Fruit fly (Drosophila melanogaster) whole organism, embryonic: ENCODE measurements around the gene CG11436.

Experiments used
- CG10565 ChIP-seq: fragments of 200-800 bp; sonication (Bioruptor generic); optimal IDR thresholded peaks from 3 replicates; lab custom pipeline; 2016; ENCODE audit warnings: missing biosample characterization, mild to moderate bottlenecking, missing genetic modification characterization
- CG13123 ChIP-seq: fragments of 200-800 bp; sonication (Bioruptor generic); optimal IDR thresholded peaks from 2 replicates; lab custom pipeline; 2016; ENCODE audit warnings: missing biosample characterization, missing genetic modification characterization
- CG14965 ChIP-seq: fragments of 200-800 bp; sonication (Bioruptor generic); optimal IDR thresholded peaks from 2 replicates; lab custom pipeline; 2016; ENCODE audit warnings: missing biosample characterization, missing genetic modification characterization, borderline replicate concordance
- CG15269 ChIP-seq: fragments of 200-800 bp; sonication (Bioruptor generic); optimal IDR thresholded peaks from 2 replicates; lab custom pipeline; 2018; ENCODE audit warnings: missing biosample characterization, mild to moderate bottlenecking, missing genetic modification characterization, moderate library complexity
- CG15696 ChIP-seq: fragments of 200-800 bp; sonication (Bioruptor generic); optimal IDR thresholded peaks from 2 replicates; lab custom pipeline; 2019; ENCODE audit warnings: missing biosample characterization, mild to moderate bottlenecking, missing genetic modification characterization, moderate library complexity
- CG16779 ChIP-seq: fragments of 200-800 bp; sonication (Bioruptor generic); IDR thresholded peaks from 2 replicates; pipeline ENCODE4 v1.3.6; 2022; ENCODE audit warnings: missing biosample characterization, missing genetic modification characterization
- CG17359 ChIP-seq: fragments of 200-800 bp; sonication (Bioruptor generic); optimal IDR thresholded peaks from 3 replicates; lab custom pipeline; 2018; ENCODE audit warnings: missing biosample characterization, mild to moderate bottlenecking, missing genetic modification characterization, moderate library complexity
- CG17568 ChIP-seq: fragments of 200-800 bp; sonication (Bioruptor generic); optimal IDR thresholded peaks from 2 replicates; lab custom pipeline; 2018; ENCODE audit warnings: missing biosample characterization, mild to moderate bottlenecking, missing genetic modification characterization, moderate library complexity
- CG1792 ChIP-seq: fragments of 200-800 bp; sonication (Bioruptor generic); optimal IDR thresholded peaks from 2 replicates; lab custom pipeline; 2016; ENCODE audit warnings: missing biosample characterization, missing genetic modification characterization
- CG18599 ChIP-seq: fragments of 200-800 bp; sonication (Bioruptor generic); optimal IDR thresholded peaks from 3 replicates; lab custom pipeline; 2017; ENCODE audit warnings: missing biosample characterization, missing genetic modification characterization, mild to moderate bottlenecking, moderate library complexity, missing genetic modification reagents
- CG2116 ChIP-seq: fragments of 200-800 bp; sonication (Bioruptor generic); optimal IDR thresholded peaks from 3 replicates; lab custom pipeline; 2018; ENCODE audit warnings: missing biosample characterization, mild to moderate bottlenecking, missing genetic modification characterization
- CG2202 ChIP-seq: fragments of 200-800 bp; sonication (Bioruptor generic); optimal IDR thresholded peaks from 2 replicates; lab custom pipeline; 2018; ENCODE audit warnings: missing biosample characterization, mild to moderate bottlenecking, missing genetic modification characterization
- CG31388 ChIP-seq: fragments of 200-800 bp; sonication (Bioruptor generic); optimal IDR thresholded peaks from 2 replicates; lab custom pipeline; 2016; ENCODE audit warnings: missing biosample characterization, missing genetic modification characterization
- CG31441 ChIP-seq: fragments of 200-800 bp; sonication (Bioruptor generic); IDR thresholded peaks from 2 replicates; pipeline ENCODE4 v1.3.6; 2022; ENCODE audit warnings: missing biosample characterization, missing genetic modification characterization
- CG6254 ChIP-seq: fragments of 200-800 bp; sonication (Bioruptor generic); optimal IDR thresholded peaks from 3 replicates; lab custom pipeline; 2017; ENCODE audit warnings: mild to moderate bottlenecking, missing biosample characterization, missing genetic modification reagents, missing genetic modification characterization
- CG6272 ChIP-seq: fragments of 200-800 bp; sonication (Bioruptor generic); IDR thresholded peaks from 2 replicates; pipeline ENCODE4 v1.3.6; 2022; ENCODE audit warnings: missing biosample characterization, missing genetic modification characterization
- CG7556 ChIP-seq: fragments of 200-800 bp; sonication (Bioruptor generic); optimal IDR thresholded peaks from 2 replicates; lab custom pipeline; 2017; ENCODE audit warnings: missing biosample characterization, mild to moderate bottlenecking, missing genetic modification characterization
- CG8290 ChIP-seq, 3 experiments: fragments of 200-800 bp; sonication (Bioruptor generic); optimal IDR thresholded peaks; 2 replicates each; lab custom pipeline; 2016 to 2019; ENCODE audit warnings: missing biosample characterization in 3 of 3, missing genetic modification characterization in 3 of 3, mild to moderate bottlenecking in 2 of 3, moderate library complexity in 1 of 3
- CG9932 ChIP-seq: fragments of 200-800 bp; sonication (Bioruptor generic); IDR thresholded peaks from 2 replicates; pipeline ENCODE4 v1.3.6; 2022; ENCODE audit warnings: missing biosample characterization, missing genetic modification characterization
- E2f1 ChIP-seq: fragments of 200-800 bp; sonication (Bioruptor generic); IDR thresholded peaks from 2 replicates; pipeline ENCODE4 v1.3.6; 2022; ENCODE audit warnings: missing biosample characterization, missing genetic modification characterization
- Kr ChIP-seq: fragments of 200-800 bp; sonication (Bioruptor generic); optimal IDR thresholded peaks from 2 replicates; lab custom pipeline; 2017; ENCODE audit warnings: missing biosample characterization, mild to moderate bottlenecking, missing genetic modification characterization
- Mad ChIP-seq: fragments of 200-800 bp; sonication (Bioruptor generic); optimal IDR thresholded peaks from 2 replicates; lab custom pipeline; 2016; ENCODE audit warnings: missing biosample characterization, missing genetic modification characterization
- Nf-YB ChIP-seq: fragments of 200-800 bp; sonication (Bioruptor generic); optimal IDR thresholded peaks from 3 replicates; lab custom pipeline; 2019; ENCODE audit warnings: missing biosample characterization, mild to moderate bottlenecking, missing genetic modification characterization, moderate library complexity
- Oaz ChIP-seq: fragments of 200-800 bp; sonication (Bioruptor generic); IDR thresholded peaks from 2 replicates; pipeline ENCODE4 v1.3.6; 2022; ENCODE audit warnings: missing biosample characterization, missing genetic modification characterization
- Optix ChIP-seq: fragments of 200-800 bp; sonication (Bioruptor generic); IDR thresholded peaks from 3 replicates; pipeline ENCODE4 v1.3.6; 2022; ENCODE audit warnings: missing biosample characterization, missing genetic modification characterization
- Sox102F ChIP-seq: fragments of 200-800 bp; sonication (Bioruptor generic); optimal IDR thresholded peaks from 2 replicates; lab custom pipeline; 2018; ENCODE audit warnings: missing biosample characterization, mild to moderate bottlenecking, missing genetic modification characterization, moderate library complexity
- Xrp1 ChIP-seq: fragments of 200-800 bp; sonication (Bioruptor generic); IDR thresholded peaks from 2 replicates; pipeline ENCODE4 v1.3.6; 2022; ENCODE audit warnings: missing biosample characterization, missing genetic modification characterization
- al ChIP-seq: fragments of 200-800 bp; sonication (Bioruptor generic); IDR thresholded peaks from 2 replicates; pipeline ENCODE4 v1.3.6; 2022; ENCODE audit warnings: missing biosample characterization, missing genetic modification characterization
- ap ChIP-seq: fragments of 200-800 bp; sonication (Bioruptor generic); IDR thresholded peaks from 2 replicates; pipeline ENCODE4 v1.3.6; 2022; ENCODE audit warnings: missing biosample characterization, missing genetic modification characterization
- ara ChIP-seq: fragments of 200-800 bp; sonication (Bioruptor generic); IDR thresholded peaks from 2 replicates; pipeline ENCODE4 v1.3.6; 2022; ENCODE audit warnings: missing biosample characterization, missing genetic modification characterization
- bsh ChIP-seq, 2 experiments: fragments of 200-800 bp; sonication (Bioruptor generic); optimal IDR thresholded peaks; 2 replicates each; lab custom pipeline; 2017 to 2018; ENCODE audit warnings: mild to moderate bottlenecking in 2 of 2, missing biosample characterization in 2 of 2, missing genetic modification characterization in 2 of 2, moderate library complexity in 1 of 2
- dmrt11E ChIP-seq: fragments of 200-800 bp; sonication (Bioruptor generic); optimal IDR thresholded peaks from 3 replicates; lab custom pipeline; 2018; ENCODE audit warnings: missing biosample characterization, mild to moderate bottlenecking, missing genetic modification characterization, moderate library complexity
- gem ChIP-seq: fragments of 200-800 bp; sonication (Bioruptor generic); optimal IDR thresholded peaks from 2 replicates; lab custom pipeline; 2019; ENCODE audit warnings: missing biosample characterization, mild to moderate bottlenecking, missing genetic modification characterization, moderate library complexity
- grau ChIP-seq: fragments of 200-800 bp; optimal IDR thresholded peaks from 3 replicates; lab custom pipeline; 2019; ENCODE audit warnings: missing biosample characterization, mild to moderate bottlenecking, missing genetic modification characterization, moderate library complexity
- lmd ChIP-seq: fragments of 200-800 bp; sonication (Bioruptor generic); IDR thresholded peaks from 2 replicates; pipeline ENCODE4 v1.3.6; 2022; ENCODE audit warnings: missing biosample characterization, missing genetic modification characterization
- lola ChIP-seq, 3 experiments: fragments of >200 bp in 2 of 3; fragments of 200-800 bp in 1 of 3; sonication (Bioruptor generic) in 1 of 3; optimal IDR thresholded peaks; 2 replicates each; lab custom pipeline; 2017 to 2019; ENCODE audit warnings: missing biosample characterization in 3 of 3, missing genetic modification characterization in 3 of 3, mild to moderate bottlenecking in 1 of 3, moderate library complexity in 1 of 3
- pan ChIP-seq, 4 experiments: fragments of >200 bp in 3 of 4; fragments of 200-800 bp in 1 of 4; sonication (Bioruptor generic) in 1 of 4; optimal IDR thresholded peaks in 3 of 4; IDR thresholded peaks in 1 of 4; 2 replicates each; pipeline versions ENCODE4 v1.3.6 to Lab custom; 2017 to 2022; ENCODE audit warnings: missing biosample characterization in 2 of 4, missing genetic modification characterization in 2 of 4, mixed read lengths in 1 of 4
- prd ChIP-seq, 3 experiments: fragments of >200 bp in 2 of 3; fragments of 200-800 bp in 1 of 3; sonication (Bioruptor generic) in 1 of 3; optimal IDR thresholded peaks in 2 of 3; IDR thresholded peaks in 1 of 3; 2 replicates in 2 of 3; 3 replicates in 1 of 3; pipeline versions ENCODE4 v1.3.6 to Lab custom; 2017 to 2022; ENCODE audit warnings: missing biosample characterization in 1 of 3, missing genetic modification characterization in 1 of 3
- pros ChIP-seq: fragments of 200-800 bp; sonication (Bioruptor generic); optimal IDR thresholded peaks from 3 replicates; lab custom pipeline; 2019; ENCODE audit warnings: missing biosample characterization, mild to moderate bottlenecking, missing genetic modification characterization, moderate library complexity
- pum ChIP-seq: fragments of 200-800 bp; sonication (Bioruptor generic); optimal IDR thresholded peaks from 2 replicates; lab custom pipeline; 2016; ENCODE audit warnings: missing biosample characterization, missing genetic modification characterization
- row ChIP-seq: fragments of 200-800 bp; sonication (Bioruptor generic); IDR thresholded peaks from 3 replicates; pipeline ENCODE4 v1.3.6; 2022; ENCODE audit warnings: missing biosample characterization, missing genetic modification characterization
- sens ChIP-seq: fragments of 200-800 bp; sonication (Bioruptor generic); peaks from one replicate; lab custom pipeline; 2016; ENCODE audit warnings: missing biosample characterization, missing genetic modification characterization
- ssp ChIP-seq: fragments of 200-800 bp; sonication (Bioruptor generic); IDR thresholded peaks from 2 replicates; pipeline ENCODE4 v1.3.6; 2022; ENCODE audit warnings: missing biosample characterization, missing genetic modification characterization
- unpg ChIP-seq: fragments of 200-800 bp; sonication (Bioruptor generic); optimal IDR thresholded peaks from 3 replicates; lab custom pipeline; 2018; ENCODE audit warnings: missing biosample characterization, mild to moderate bottlenecking, missing genetic modification characterization, moderate library complexity
- vvl ChIP-seq: fragments of 200-800 bp; sonication (Bioruptor generic); IDR thresholded peaks from 2 replicates; pipeline ENCODE4 v1.3.6; 2022; ENCODE audit warnings: missing biosample characterization, missing genetic modification characterization
- wdn ChIP-seq: fragments of 200-800 bp; sonication (Bioruptor generic); IDR thresholded peaks from 2 replicates; pipeline ENCODE4 v1.3.6; 2022; ENCODE audit warnings: missing biosample characterization, missing genetic modification characterization
- zf30C ChIP-seq: fragments of 200-800 bp; sonication (Bioruptor generic); optimal IDR thresholded peaks from 3 replicates; lab custom pipeline; 2018; ENCODE audit warnings: missing biosample characterization, mild to moderate bottlenecking, missing genetic modification characterization
- zfh1 ChIP-seq: fragments of 200-800 bp; sonication (Bioruptor generic); IDR thresholded peaks from 3 replicates; pipeline ENCODE4 v1.3.6; 2022; ENCODE audit warnings: missing biosample characterization, missing genetic modification characterization

The CG11436 gene

DNA sequence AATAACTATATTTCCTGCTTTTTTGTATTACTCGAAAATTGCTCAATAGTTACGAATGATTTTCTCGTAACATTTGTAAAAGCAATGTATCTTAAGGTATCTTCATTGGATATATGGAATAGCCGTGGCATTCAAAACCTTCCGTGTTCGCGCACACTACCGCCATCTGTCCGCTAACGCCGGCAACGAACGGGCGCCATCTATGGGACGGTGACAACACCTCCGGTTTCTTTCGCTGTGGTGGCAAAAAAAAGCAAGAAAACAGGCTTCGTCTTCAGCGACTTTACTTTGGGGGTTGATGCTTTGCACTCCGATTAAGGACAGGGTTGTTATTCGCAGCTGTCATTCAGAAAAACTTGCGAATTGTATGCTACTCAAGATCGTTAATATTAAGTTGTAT lies 44.6 kb downstream of the CG11436 start (continued):
- TF ChIP-seq wdn (no peak), Oaz (peak; percentile 8; the same call in 1 of the 2 replicates), E2f1 (GFP tag; lab: Robert Waterston, UW) (peak; percentile 62), CG13123 (GFP tag; lab: Kevin White, UChicago) (no peak), CG9932 (GFP tag; lab: Robert Waterston, UW) (no peak), CG14965 (GFP tag; lab: Kevin White, UChicago) (peak; percentile 97), CG17568 (GFP tag; lab: Kevin White, UChicago) (peak; percentile 40), CG8290 (GFP tag; optimal IDR thresholded peaks at IDR 0.05; lab: Kevin White, UChicago) (peak; percentile 65), CG8290 (tag; optimal IDR thresholded peaks at IDR 0.05; lab: Kevin White, UChicago) (peak; percentile 63 to 76), zfh1 (peak; percentile 77), Nf-YB (GFP tag; lab: Kevin White, UChicago) (peak; percentile 32), CG1792 (GFP tag; lab: Kevin White, UChicago) (peak; percentile 5), CG2202 (tag; lab: Kevin White, UChicago) (peak; percentile 53), CG16779 (GFP tag; lab: Robert Waterston, UW) (no peak), CG2116 (peak; percentile 75), Sox102F (peak; percentile 58), ap (GFP tag; lab: Robert Waterston, UW) (0 out of 2 replicates have a peak, but pooled peaks have one; percentile 7)

dm6 chrX:4505318-4505717 lies 46.4 kb downstream of the CG11436 start:
- TF ChIP-seq pum (GFP tag; lab: Kevin White, UChicago) = peak; percentile 23
- TF ChIP-seq gem (tag; lab: Kevin White, UChicago) = peak; percentile 63
- peak; percentile 61; the same call in 1 of the 2 replicates for TF ChIP-seq Xrp1 (GFP tag; lab: Robert Waterston, UW)
- TF ChIP-seq pan (optimal IDR thresholded peaks at IDR 0.05; lab: Kevin White, UChicago) = no peak
- peak in 1 of 2 experiments; percentile 42 for TF ChIP-seq pan (GFP tag; optimal IDR thresholded peaks at IDR 0.05 in 1 of 2, IDR thresholded peaks at IDR 0.05 in 1 of 2)
- no peak for TF ChIP-seq al
- peak; percentile 45; the same call in 1 of the 2 replicates for TF ChIP-seq vvl (GFP tag; lab: Robert Waterston, UW)
- peak; percentile 73 for TF ChIP-seq sens (GFP tag; lab: Kevin White, UChicago)
- no peak for TF ChIP-seq prd (optimal IDR thresholded peaks at IDR 0.05; lab: Kevin White, UChicago)
- peak; percentile 59; the same call in 2 of the 3 replicates for TF ChIP-seq prd (GFP tag; IDR thresholded peaks at IDR 0.05; lab: Robert Waterston, UW)
- TF ChIP-seq dmrt11E (tag; lab: Kevin White, UChicago) = peak; percentile 55
- TF ChIP-seq CG31441 (GFP tag; lab: Robert Waterston, UW) = peak; percentile 23; the same call in 1 of the 2 replicates
- no peak for TF ChIP-seq CG10565 (GFP tag; lab: Kevin White, UChicago)
- TF ChIP-seq CG15696 (tag; lab: Kevin White, UChicago) = peak; percentile 26
- peak; percentile 6 for TF ChIP-seq CG17359 (tag; lab: Kevin White, UChicago)
- TF ChIP-seq grau (tag; lab: Kevin White, UChicago) = no peak
- TF ChIP-seq CG7556 = peak; percentile 44
- TF ChIP-seq CG15269 (tag; lab: Kevin White, UChicago) = peak; percentile 17
- no peak for TF ChIP-seq Optix (GFP tag; lab: Robert Waterston, UW)
- TF ChIP-seq lola (GFP tag; optimal IDR thresholded peaks at IDR 0.05; lab: Kevin White, UChicago) = peak in 1 of 3 experiments; percentile 23
- peak; percentile 29 for TF ChIP-seq unpg (GFP tag; lab: Kevin White, UChicago)
- peak in 1 of 2 experiments; percentile 39 for TF ChIP-seq bsh (GFP tag; optimal IDR thresholded peaks at IDR 0.05; lab: Kevin White, UChicago)
- TF ChIP-seq CG6272 (GFP tag; lab: Robert Waterston, UW) = no peak
- TF ChIP-seq CG31388 (GFP tag; lab: Kevin White, UChicago) = no peak
- peak; percentile 16 for TF ChIP-seq zf30C
- no peak for TF ChIP-seq Kr (GFP tag; lab: Kevin White, UChicago)
- 0 out of 2 replicates have a peak, but pooled peaks have one; percentile 37 for TF ChIP-seq ara
- peak; percentile 52; the same call in 2 of the 3 replicates for TF ChIP-seq row (GFP tag; lab: Robert Waterston, UW)
- TF ChIP-seq CG6254 (GFP tag; lab: Kevin White, UChicago) = peak; percentile 5
- peak; percentile 28 for TF ChIP-seq CG18599 (GFP tag; lab: Kevin White, UChicago)
- TF ChIP-seq ssp (GFP tag; lab: Robert Waterston, UW) = no peak
- peak; percentile 17; the same call in 1 of the 2 replicates for TF ChIP-seq lmd (GFP tag; lab: Robert Waterston, UW)
- TF ChIP-seq pros = no peak
- TF ChIP-seq Mad (GFP tag; lab: Kevin White, UChicago) = no peak
- TF ChIP-seq Sox102F = peak; percentile 27
